Worm (Caenorhabditis elegans): ENCODE measurements around the gene srbc-66.

ce11 chrV:3512381-3512780 is 18.1 kb upstream of the srbc-66 start, which contains the start of gene str-226:
- no peak for TF ChIP-seq snpc-4 (tag; optimal IDR thresholded peaks at IDR 0.05)
- no peak for TF ChIP-seq ZK337.2 (GFP tag; IDR thresholded peaks at IDR 0.05)
